Worm (Caenorhabditis elegans) whole organism, L3 larva: ENCODE results near the gene F44D12.10.

Experiments used
- aly-2 ChIP-seq: fragments of 150-350 bp; optimal IDR thresholded peaks from 2 replicates; lab custom pipeline; 2014; ENCODE audit warnings: missing biosample characterization, missing genetic modification characterization
- ama-1 ChIP-seq: fragments of 150-350 bp; optimal IDR thresholded peaks from 2 replicates; lab custom pipeline; 2018
- ceh-16 ChIP-seq: sonication (generic microtip); optimal IDR thresholded peaks from 2 replicates; lab custom pipeline; 2017; ENCODE audit warnings: missing biosample characterization, missing genetic modification characterization
- ceh-82 ChIP-seq: fragments of 150-350 bp; optimal IDR thresholded peaks from 2 replicates; lab custom pipeline; 2014; ENCODE audit warnings: missing biosample characterization, missing genetic modification characterization
- ceh-9 ChIP-seq: sonication (generic microtip); optimal IDR thresholded peaks from 2 replicates; lab custom pipeline; 2018; ENCODE audit warnings: missing biosample characterization, missing genetic modification characterization
- daf-12 ChIP-seq: fragments of 150-350 bp; optimal IDR thresholded peaks from 2 replicates; lab custom pipeline; 2014; ENCODE audit warnings: missing biosample characterization, missing genetic modification reagents, missing genetic modification characterization
- egl-27 ChIP-seq: sonication (generic microtip); optimal IDR thresholded peaks from 4 replicates; lab custom pipeline; 2017; ENCODE audit warnings: missing biosample characterization, missing genetic modification reagents, missing genetic modification characterization
- egl-5 ChIP-seq: fragments of 150-350 bp; optimal IDR thresholded peaks from 2 replicates; lab custom pipeline; 2017; ENCODE audit warnings: missing biosample characterization, missing genetic modification reagents, missing genetic modification characterization, inconsistent platforms
- elt-2 ChIP-seq: sonication (generic microtip); optimal IDR thresholded peaks from 2 replicates; lab custom pipeline; 2016; ENCODE audit warnings: missing genetic modification reagents, mild to moderate bottlenecking, missing genetic modification characterization, missing compliant biosample characterization
- elt-3 ChIP-seq, 3 experiments: fragments of 150-350 bp in 1 of 3; sonication (generic microtip) in 2 of 3; optimal IDR thresholded peaks; 2 replicates in 2 of 3; 4 replicates in 1 of 3; lab custom pipeline; 2014 to 2017; ENCODE audit warnings: missing biosample characterization in 3 of 3, missing genetic modification characterization in 3 of 3
- fkh-10 ChIP-seq: sonication (generic microtip); optimal IDR thresholded peaks from 2 replicates; lab custom pipeline; 2017; ENCODE audit warnings: missing biosample characterization, missing genetic modification reagents, missing genetic modification characterization
- fkh-2 ChIP-seq: fragments of 150-350 bp; optimal IDR thresholded peaks from 2 replicates; lab custom pipeline; 2014; ENCODE audit warnings: missing biosample characterization, missing genetic modification reagents, missing genetic modification characterization
- hmg-11 ChIP-seq: sonication (generic microtip); optimal IDR thresholded peaks from 2 replicates; lab custom pipeline; 2016; ENCODE audit warnings: missing genetic modification characterization, missing compliant biosample characterization
- lin-15B ChIP-seq: fragments of 150-350 bp; optimal IDR thresholded peaks from 2 replicates; lab custom pipeline; 2014; ENCODE audit warnings: missing biosample characterization, missing genetic modification characterization
- lin-39 ChIP-seq: fragments of 150-350 bp; optimal IDR thresholded peaks from 2 replicates; lab custom pipeline; 2018; ENCODE audit warnings: missing biosample characterization, missing genetic modification reagents, missing genetic modification characterization
- lsy-12 ChIP-seq: sonication (generic microtip); optimal IDR thresholded peaks from 2 replicates; lab custom pipeline; 2016; ENCODE audit warnings: mild to moderate bottlenecking, missing genetic modification characterization, missing compliant biosample characterization
- mml-1 ChIP-seq: fragments of 150-350 bp; sonication (generic microtip); optimal IDR thresholded peaks from 3 replicates; lab custom pipeline; 2014; ENCODE audit warnings: missing biosample characterization, missing genetic modification characterization
- nfya-1 ChIP-seq: sonication (generic microtip); optimal IDR thresholded peaks from 2 replicates; lab custom pipeline; 2017; ENCODE audit warnings: missing genetic modification characterization, mild to moderate bottlenecking, missing compliant biosample characterization, antibody characterized with exemption, moderate library complexity; ENCODE audit not compliant: insufficient read depth
- nhr-11 ChIP-seq: fragments of 150-350 bp; optimal IDR thresholded peaks from 2 replicates; lab custom pipeline; 2014; ENCODE audit warnings: missing biosample characterization, missing genetic modification characterization
- nhr-23 ChIP-seq: fragments of 150-350 bp; optimal IDR thresholded peaks from 2 replicates; lab custom pipeline; 2014; ENCODE audit warnings: missing biosample characterization, missing genetic modification reagents, missing genetic modification characterization
- nhr-25 ChIP-seq: sonication (generic microtip); optimal IDR thresholded peaks from 2 replicates; lab custom pipeline; 2017; ENCODE audit warnings: missing biosample characterization, missing genetic modification characterization
- nhr-28 ChIP-seq: fragments of 150-350 bp; optimal IDR thresholded peaks from 2 replicates; lab custom pipeline; 2014; ENCODE audit warnings: missing biosample characterization, missing genetic modification characterization
- nhr-43 ChIP-seq: sonication (generic microtip); optimal IDR thresholded peaks from 2 replicates; lab custom pipeline; 2016; ENCODE audit warnings: mild to moderate bottlenecking, missing genetic modification characterization, missing compliant biosample characterization; ENCODE audit not compliant: poor library complexity, severe bottlenecking
- nhr-67 ChIP-seq: fragments of 150-350 bp; optimal IDR thresholded peaks from 2 replicates; lab custom pipeline; 2014; ENCODE audit warnings: missing biosample characterization, missing genetic modification characterization
- nhr-76 ChIP-seq: fragments of 150-350 bp; sonication (generic microtip); optimal IDR thresholded peaks from 5 replicates; lab custom pipeline; 2014; ENCODE audit warnings: missing biosample characterization, missing genetic modification characterization
- pha-4 ChIP-seq: fragments of 150-350 bp; optimal IDR thresholded peaks from 2 replicates; lab custom pipeline; 2014; ENCODE audit warnings: missing biosample characterization, missing genetic modification reagents, missing genetic modification characterization
- pqm-1 ChIP-seq: fragments of 150-350 bp; optimal IDR thresholded peaks from 2 replicates; lab custom pipeline; 2017; ENCODE audit warnings: missing biosample characterization, missing genetic modification characterization, inconsistent platforms
- skn-1 ChIP-seq: fragments of 150-350 bp; optimal IDR thresholded peaks from 2 replicates; lab custom pipeline; 2014; ENCODE audit warnings: missing biosample characterization, missing genetic modification characterization
- unc-39 ChIP-seq: sonication (generic microtip); optimal IDR thresholded peaks from 4 replicates; lab custom pipeline; 2017; ENCODE audit warnings: missing biosample characterization, missing genetic modification characterization
- unc-62 ChIP-seq: fragments of 150-350 bp; sonication (generic microtip); optimal IDR thresholded peaks from 4 replicates; lab custom pipeline; 2014; ENCODE audit warnings: missing biosample characterization, missing genetic modification reagents, missing genetic modification characterization
- zag-1 ChIP-seq: fragments of 150-350 bp; optimal IDR thresholded peaks from 2 replicates; lab custom pipeline; 2014; ENCODE audit warnings: missing biosample characterization, missing genetic modification characterization
- ztf-11 ChIP-seq: fragments of 150-350 bp; optimal IDR thresholded peaks from 2 replicates; lab custom pipeline; 2014; ENCODE audit warnings: missing biosample characterization, missing genetic modification characterization

Gene F44D12.10

DNA sequence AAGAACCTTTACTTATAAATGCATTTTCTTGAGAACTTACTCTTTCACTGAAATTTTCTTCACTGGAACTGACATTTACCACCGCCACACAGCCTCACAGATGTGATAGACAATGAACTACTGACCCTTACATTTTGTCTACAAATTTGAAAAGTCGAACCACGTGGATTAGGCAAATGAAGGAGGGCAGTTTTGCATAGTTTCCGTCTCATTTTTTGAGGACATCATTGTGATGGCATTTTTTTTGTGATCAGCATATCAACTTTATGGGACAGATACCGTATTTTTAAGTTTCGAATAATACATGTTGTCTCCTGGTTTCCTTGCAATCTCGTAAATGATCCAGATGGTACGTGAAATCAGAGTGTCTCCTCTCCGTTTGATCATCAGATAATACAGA is 35.7 kb upstream of the F44D12.10 start, which contains the start of gene W01B6.3:
W01B6.3 (minus strand) TSS at position 101 of the 400 bp plus-strand sequence.
- TF ChIP-seq nhr-28 (tag; lab: Kevin White, UChicago): no peak

DNA sequence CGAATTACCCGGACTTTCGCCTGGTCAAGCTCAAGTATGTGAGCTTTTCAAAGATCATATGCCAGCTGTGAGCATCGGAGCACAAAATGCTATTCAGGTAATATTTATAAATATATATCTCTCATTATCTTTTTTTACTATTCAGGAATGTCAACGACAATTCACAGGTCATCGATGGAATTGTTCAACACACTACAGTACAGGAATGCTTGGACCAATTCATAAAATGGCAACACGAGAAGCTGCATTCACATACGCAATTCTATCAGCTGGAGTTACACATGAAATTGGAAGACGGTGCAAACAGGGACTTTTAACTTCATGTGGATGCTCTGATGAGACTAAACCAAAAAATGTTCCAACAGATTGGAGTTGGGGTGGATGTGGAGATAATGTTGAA is 31.4 kb upstream of the F44D12.10 start:
- no peak for TF ChIP-seq daf-12 (tag; lab: Kevin White, UChicago)
- TF ChIP-seq lin-15B (tag; lab: Kevin White, UChicago): no peak

DNA sequence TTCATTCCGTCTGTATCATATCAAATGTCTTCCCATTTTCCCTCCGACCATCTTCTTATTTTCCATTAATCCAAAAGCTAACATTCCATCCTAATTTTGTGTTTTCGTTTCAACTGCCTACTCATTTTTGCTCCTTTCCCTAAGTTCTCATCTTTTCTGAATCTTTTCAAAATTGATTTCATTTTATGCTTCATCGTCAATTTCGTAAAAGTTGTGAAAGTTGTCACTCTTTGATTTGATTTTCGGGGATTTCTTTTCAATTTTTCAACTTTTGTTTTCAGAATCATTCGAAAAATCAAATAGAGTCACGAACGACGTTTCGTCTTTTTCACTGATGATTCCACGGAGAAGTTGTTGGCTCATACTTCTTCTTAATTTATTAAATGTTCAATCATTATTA is 30.7 kb upstream of the F44D12.10 start, which contains the start of gene cwn-2:
cwn-2 (plus strand) TSS at position 276 of the 400 bp plus-strand sequence.
- TF ChIP-seq hmg-11 (tag; lab: Kevin White, UChicago): no peak
- TF ChIP-seq egl-5 (tag; lab: Kevin White, UChicago): no peak
- TF ChIP-seq fkh-10: peak; percentile 94
- no peak for TF ChIP-seq nfya-1

ce11 chrIV:10066456-10066855 is 29.6 kb upstream of the F44D12.10 start:
- TF ChIP-seq daf-12 (tag; lab: Kevin White, UChicago): no peak
- no peak for TF ChIP-seq nhr-43
- no peak for TF ChIP-seq nhr-25 (tag; lab: Kevin White, UChicago)
- peak; percentile 44 for TF ChIP-seq elt-2 (tag; lab: Kevin White, UChicago)
- TF ChIP-seq egl-27 (tag; lab: Kevin White, UChicago): no peak
- TF ChIP-seq pqm-1: peak; percentile 10

DNA sequence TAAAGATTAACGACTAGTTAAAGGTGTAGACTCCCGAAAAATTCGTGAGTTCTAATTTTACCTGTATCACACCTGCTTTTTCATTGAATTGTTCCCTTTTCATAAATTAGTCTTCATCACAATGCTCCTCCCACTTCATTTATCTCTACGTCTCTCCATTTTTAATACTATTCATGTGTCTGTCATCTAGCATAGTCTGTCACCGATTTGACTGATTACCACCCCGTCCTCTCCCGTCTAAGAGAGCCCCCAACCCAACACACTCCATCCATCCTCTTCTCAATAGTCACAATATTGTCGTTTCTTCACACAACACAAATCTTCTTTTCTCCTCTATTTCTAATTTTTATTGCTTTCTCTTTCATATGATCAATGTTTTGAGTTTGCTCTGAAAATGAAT is 28.3 kb upstream of the F44D12.10 start:
- TF ChIP-seq aly-2 (tag; lab: Kevin White, UChicago) (no peak), lin-39 (peak; percentile 74), ztf-11 (tag; lab: Kevin White, UChicago) (no peak), ama-1 (lab: Kevin White, UChicago) (no peak), mml-1 (tag; lab: Kevin White, UChicago) (no peak), nfya-1 (no peak), unc-39 (no peak), nhr-23 (tag; lab: Kevin White, UChicago) (no peak), skn-1 (tag; lab: Kevin White, UChicago) (no peak), nhr-43 (no peak), unc-62 (GFP tag; lab: Kevin White, UChicago) (peak; percentile 36), nhr-67 (tag; lab: Kevin White, UChicago) (no peak), nhr-28 (tag; lab: Kevin White, UChicago) (no peak), fkh-2 (tag; lab: Kevin White, UChicago) (no peak), elt-3 (tag; optimal IDR thresholded peaks at IDR 0.05; lab: Kevin White, UChicago) (no peak)

DNA sequence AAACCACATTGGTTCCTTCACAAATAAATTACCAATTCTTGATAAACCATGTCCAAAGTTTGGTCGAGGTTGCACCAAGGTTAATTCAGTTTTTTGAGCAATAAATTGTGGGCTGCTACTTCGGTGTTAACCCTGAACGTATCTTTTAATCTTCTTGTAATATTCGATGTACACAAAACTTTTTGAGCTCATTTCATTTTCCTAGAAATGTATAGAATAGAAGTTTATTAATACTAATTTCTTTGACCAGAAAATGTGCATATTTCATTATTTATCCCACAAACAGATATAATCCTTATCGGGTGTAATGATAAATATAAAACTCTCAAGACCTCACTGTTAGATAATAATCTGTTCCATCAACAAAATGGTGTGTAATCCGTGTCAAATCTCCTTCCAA is 27.1 kb upstream of the F44D12.10 start:
- TF ChIP-seq nhr-11 (tag; lab: Kevin White, UChicago) (no peak), ceh-9 (tag; lab: Kevin White, UChicago) (no peak), ceh-82 (no peak), nfya-1 (no peak), lin-39 (no peak), nhr-28 (tag; lab: Kevin White, UChicago) (no peak), pha-4 (no peak), ceh-16 (tag; lab: Kevin White, UChicago) (no peak), lsy-12 (tag; lab: Kevin White, UChicago) (no peak), zag-1 (tag; lab: Kevin White, UChicago) (no peak), nhr-76 (tag; lab: Kevin White, UChicago) (no peak)

DNA sequence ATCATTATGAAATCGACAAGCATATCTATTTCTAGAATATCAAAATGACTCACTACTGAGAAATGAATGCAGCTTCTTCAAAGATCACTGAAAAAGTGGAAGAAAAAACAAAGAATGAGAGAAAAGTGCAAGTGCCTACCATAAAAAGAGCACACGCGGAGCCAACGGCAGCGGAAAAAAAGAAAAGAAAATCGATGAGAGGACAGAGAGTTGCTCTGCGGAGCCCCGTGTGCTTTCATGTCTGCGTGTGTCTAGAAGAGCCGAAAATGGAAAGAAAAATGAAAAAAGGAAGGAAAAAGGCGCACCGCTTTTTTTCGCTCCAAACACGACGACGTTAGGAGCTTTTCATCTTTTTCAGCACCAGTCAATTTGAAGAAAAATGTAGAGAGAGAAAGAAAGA is 25.9 kb upstream of the F44D12.10 start, which contains the start of gene ipla-7:
ipla-7 (minus strand) TSS at position 122 of the 400 bp plus-strand sequence.
- TF ChIP-seq pqm-1 (peak; percentile 30), lin-39 (peak; percentile 4), ceh-16 (tag; lab: Kevin White, UChicago) (no peak), hmg-11 (tag; lab: Kevin White, UChicago) (peak; percentile 73), lin-15B (tag; lab: Kevin White, UChicago) (peak; percentile 12), elt-2 (tag; lab: Kevin White, UChicago) (peak; percentile 14), elt-3 (tag; optimal IDR thresholded peaks at IDR 0.05; lab: Kevin White, UChicago) (no peak), fkh-10 (peak; percentile 73), nfya-1 (peak; percentile 67), nhr-76 (tag; lab: Kevin White, UChicago) (no peak), aly-2 (tag; lab: Kevin White, UChicago) (no peak)
